Fruit fly (Drosophila melanogaster) whole organism, pupa: ENCODE data around the gene CG42271.

Experiments
- CG10348 ChIP-seq: fragments of 200-800 bp; sonication (Bioruptor generic); IDR thresholded peaks from 2 replicates; pipeline ENCODE4 v1.3.6; 2022; ENCODE audit warnings: missing biosample characterization, missing genetic modification characterization
- CG12605 ChIP-seq: fragments of 200-800 bp; sonication (Bioruptor generic); IDR thresholded peaks from 2 replicates; pipeline ENCODE4 v1.3.6; 2022; ENCODE audit warnings: missing biosample characterization, missing genetic modification characterization
- CG13204 ChIP-seq: fragments of 200-800 bp; sonication (Bioruptor generic); optimal IDR thresholded peaks from 2 replicates; lab custom pipeline; 2018; ENCODE audit warnings: missing biosample characterization, mild to moderate bottlenecking, missing genetic modification characterization, moderate library complexity
- CG14655 ChIP-seq: fragments of 200-800 bp; sonication (Bioruptor generic); optimal IDR thresholded peaks from 3 replicates; lab custom pipeline; 2017; ENCODE audit warnings: mild to moderate bottlenecking, missing biosample characterization, missing genetic modification reagents, missing genetic modification characterization
- CG15710 ChIP-seq: fragments of 200-800 bp; sonication (Bioruptor generic); optimal IDR thresholded peaks from 2 replicates; lab custom pipeline; 2018; ENCODE audit warnings: missing biosample characterization, mild to moderate bottlenecking, missing genetic modification characterization, moderate library complexity
- CG17806 ChIP-seq: fragments of 200-800 bp; sonication (Bioruptor generic); optimal IDR thresholded peaks from 2 replicates; lab custom pipeline; 2018; ENCODE audit warnings: missing biosample characterization, mild to moderate bottlenecking, missing genetic modification characterization, moderate library complexity
- CG32121 ChIP-seq: fragments of 200-800 bp; sonication (Bioruptor generic); IDR thresholded peaks from 2 replicates; pipeline ENCODE4 v1.3.6; 2022; ENCODE audit warnings: missing biosample characterization, missing genetic modification characterization
- CG34367 ChIP-seq: fragments of 200-800 bp; sonication (Bioruptor generic); optimal IDR thresholded peaks from 2 replicates; lab custom pipeline; 2018; ENCODE audit warnings: missing biosample characterization, mild to moderate bottlenecking, missing genetic modification characterization
- CG4496 ChIP-seq: fragments of 200-800 bp; sonication (Bioruptor generic); IDR thresholded peaks from 3 replicates; pipeline ENCODE4 v1.3.6; 2022; ENCODE audit warnings: missing biosample characterization, missing genetic modification characterization
- CG8159 ChIP-seq: fragments of 200-800 bp; sonication (Bioruptor generic); optimal IDR thresholded peaks from 3 replicates; lab custom pipeline; 2018; ENCODE audit warnings: missing biosample characterization, mild to moderate bottlenecking, missing genetic modification characterization, moderate library complexity
- CG8301 ChIP-seq: fragments of 200-800 bp; sonication (Bioruptor generic); optimal IDR thresholded peaks from 2 replicates; lab custom pipeline; 2018; ENCODE audit warnings: missing biosample characterization, mild to moderate bottlenecking, missing genetic modification characterization
- CG9948 ChIP-seq: fragments of 200-800 bp; sonication (Bioruptor generic); optimal IDR thresholded peaks from 2 replicates; lab custom pipeline; 2018; ENCODE audit warnings: missing biosample characterization, mild to moderate bottlenecking, missing genetic modification characterization, moderate library complexity
- D1 ChIP-seq: fragments of 200-800 bp; sonication (Bioruptor generic); optimal IDR thresholded peaks from 2 replicates; lab custom pipeline; 2018; ENCODE audit warnings: missing biosample characterization, mild to moderate bottlenecking, missing genetic modification characterization, moderate library complexity
- EcR ChIP-seq: fragments of 200-800 bp; sonication (Bioruptor generic); optimal IDR thresholded peaks from 3 replicates; lab custom pipeline; 2019; ENCODE audit warnings: missing biosample characterization, missing genetic modification characterization, mild to moderate bottlenecking, moderate library complexity, missing genetic modification reagents
- Ets98B ChIP-seq: fragments of 200-800 bp; sonication (Bioruptor generic); IDR thresholded peaks from 2 replicates; pipeline ENCODE4 v1.3.6; 2022; ENCODE audit warnings: missing biosample characterization, missing genetic modification characterization
- Pif1A ChIP-seq: fragments of 200-800 bp; sonication (Bioruptor generic); optimal IDR thresholded peaks from 3 replicates; lab custom pipeline; 2016; ENCODE audit warnings: missing biosample characterization, missing genetic modification characterization
- Pif1B ChIP-seq: fragments of 200-800 bp; sonication (Bioruptor generic); optimal IDR thresholded peaks from 3 replicates; lab custom pipeline; 2016; ENCODE audit warnings: missing biosample characterization, missing genetic modification characterization
- Snoo ChIP-seq: fragments of 200-800 bp; sonication (Bioruptor generic); optimal IDR thresholded peaks from 3 replicates; lab custom pipeline; 2017; ENCODE audit warnings: missing biosample characterization, mild to moderate bottlenecking, missing genetic modification characterization, inconsistent platforms
- fd96Ca ChIP-seq: fragments of 200-800 bp; sonication (Bioruptor generic); IDR thresholded peaks from 3 replicates; pipeline ENCODE4 v1.3.6; 2022; ENCODE audit warnings: missing biosample characterization, missing genetic modification characterization
- gl ChIP-seq: fragments of 200-800 bp; sonication (Bioruptor generic); optimal IDR thresholded peaks from 2 replicates; lab custom pipeline; 2018; ENCODE audit warnings: missing biosample characterization, mild to moderate bottlenecking, missing genetic modification characterization
- rn ChIP-seq: fragments of 200-800 bp; sonication (Bioruptor generic); IDR thresholded peaks from 2 replicates; pipeline ENCODE4 v1.3.6; 2022; ENCODE audit warnings: missing biosample characterization, missing genetic modification characterization

The CG42271 gene

DNA sequence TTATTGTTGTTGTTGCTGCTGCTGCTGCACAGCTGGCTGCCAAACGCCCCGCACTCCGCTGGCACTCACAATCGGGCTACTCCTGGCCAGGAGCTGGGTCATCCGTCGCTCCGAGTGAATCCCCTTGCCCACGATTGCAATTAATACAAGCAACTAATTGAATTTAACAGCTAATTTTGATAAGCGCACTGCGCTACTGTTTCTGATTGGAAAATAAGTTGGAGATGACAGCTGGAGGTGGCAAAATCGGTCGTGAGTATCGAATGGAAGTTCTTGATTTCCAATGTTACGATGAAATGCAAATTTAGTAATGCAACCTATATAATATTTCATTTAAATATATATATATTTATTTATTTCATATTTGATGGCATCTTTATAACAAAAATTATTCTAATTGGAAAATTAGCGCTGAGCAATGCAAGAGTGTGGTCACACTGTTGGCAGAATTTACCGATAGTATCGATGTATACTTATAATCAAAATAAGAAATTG lies at the start of gene CG42271:
CG42271 (minus strand) TSS at position 224 of the 495 bp plus-strand sequence.
- TF ChIP-seq Pif1B (GFP tag; lab: Kevin White, UChicago) (no peak), CG9948 (no peak), CG10348 (no peak), gl (tag; lab: Kevin White, UChicago) (no peak), CG8301 (no peak), fd96Ca (GFP tag; lab: Robert Waterston, UW) (no peak), CG8159 (no peak), CG15710 (peak; percentile 28), CG12605 (GFP tag; lab: Robert Waterston, UW) (no peak), CG32121 (GFP tag; lab: Robert Waterston, UW) (no peak), CG34367 (tag; lab: Kevin White, UChicago) (no peak), rn (GFP tag; lab: Robert Waterston, UW) (no peak), Snoo (tag; lab: Kevin White, UChicago) (peak; percentile 8), CG17806 (tag; lab: Kevin White, UChicago) (peak; percentile 9), Pif1A (GFP tag; lab: Kevin White, UChicago) (no peak), CG4496 (no peak), Ets98B (GFP tag; lab: Robert Waterston, UW) (no peak), D1 (tag; lab: Kevin White, UChicago) (no peak), CG13204 (GFP tag; lab: Kevin White, UChicago) (no peak), EcR (no peak), CG14655 (GFP tag; lab: Kevin White, UChicago) (no peak)
- TF ChIP-seq, all 21 proteins: peak for 3

DNA sequence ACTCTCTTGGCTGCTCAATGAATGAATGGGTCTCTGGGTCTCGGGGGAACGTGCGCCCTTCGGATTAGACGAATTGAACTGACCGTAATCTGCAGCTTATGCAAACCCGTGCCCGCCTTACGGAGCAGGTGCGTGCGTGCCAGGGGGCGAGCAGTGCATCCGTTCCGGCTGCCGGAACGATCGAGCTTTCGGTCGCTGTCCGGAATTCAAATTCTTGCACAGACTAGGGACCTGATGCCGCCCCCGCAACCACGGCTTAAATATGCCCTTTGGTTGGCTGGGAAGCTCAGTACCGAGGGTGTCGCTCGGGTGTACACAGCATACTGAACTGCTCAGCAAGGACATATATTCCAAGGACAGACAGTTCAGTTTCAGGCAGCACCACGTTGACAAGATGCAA lies 43.6 kb upstream of the CG42271 start, which contains the start of gene Muc12Ea:
Muc12Ea (plus strand) TSS at position 301 of the 400 bp plus-strand sequence.
- TF ChIP-seq CG17806 (tag; lab: Kevin White, UChicago): no peak
- TF ChIP-seq rn (GFP tag; lab: Robert Waterston, UW): no peak
- TF ChIP-seq fd96Ca (GFP tag; lab: Robert Waterston, UW): no peak
- no peak for TF ChIP-seq CG8301
- TF ChIP-seq CG10348: no peak

DNA sequence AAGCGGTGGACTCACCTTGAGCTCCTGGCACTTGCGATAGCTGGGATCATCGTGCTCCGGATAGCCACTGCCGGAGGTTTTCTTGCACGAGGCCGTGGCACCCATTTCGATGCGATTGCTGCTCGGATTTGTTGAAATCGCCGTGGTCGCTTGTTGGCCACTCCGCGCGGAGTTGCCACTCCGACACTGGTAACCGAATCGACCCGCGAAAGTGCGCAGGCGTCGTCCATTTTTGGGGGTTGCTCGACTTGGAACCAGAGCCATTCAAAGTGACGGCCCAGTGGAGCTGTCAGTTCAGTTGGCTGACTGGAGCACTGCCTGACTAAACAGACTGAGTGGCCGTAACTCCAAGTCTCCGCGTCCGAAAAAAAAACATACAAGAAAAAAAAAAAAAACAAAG lies 32.2 kb upstream of the CG42271 start, which contains the start of the genes CG13404 and na:
CG13404 (minus strand) TSS at position 176 of the 400 bp plus-strand sequence.
na (plus strand) TSS at position 293 of the 400 bp plus-strand sequence.
- no peak for TF ChIP-seq CG12605 (GFP tag; lab: Robert Waterston, UW)
- no peak for TF ChIP-seq CG34367 (tag; lab: Kevin White, UChicago)
- TF ChIP-seq Ets98B (GFP tag; lab: Robert Waterston, UW): no peak
- TF ChIP-seq, all 21 proteins: peak for 0

DNA sequence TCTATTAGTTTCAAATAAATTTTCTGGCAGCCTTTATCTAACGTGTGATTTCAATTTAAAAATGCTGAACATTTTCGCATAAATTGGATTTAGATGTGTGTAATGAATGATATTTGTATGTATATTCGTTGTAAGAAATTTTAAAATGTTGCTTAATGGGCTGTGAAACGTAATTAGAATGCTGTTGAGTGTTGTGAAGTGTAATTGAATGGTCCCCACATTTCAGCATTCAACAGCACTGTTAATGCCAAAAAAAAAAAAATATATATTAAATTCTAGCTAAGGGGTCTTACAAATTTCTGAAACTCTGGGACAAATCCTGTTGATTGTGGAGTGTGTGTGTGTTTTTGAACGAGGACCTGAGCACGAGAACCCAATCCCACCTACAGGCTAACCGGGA lies 31.3 kb upstream of the CG42271 start:
- TF ChIP-seq Ets98B (GFP tag; lab: Robert Waterston, UW): no peak
- no peak for TF ChIP-seq CG13204 (GFP tag; lab: Kevin White, UChicago)
- no peak for TF ChIP-seq CG10348

DNA sequence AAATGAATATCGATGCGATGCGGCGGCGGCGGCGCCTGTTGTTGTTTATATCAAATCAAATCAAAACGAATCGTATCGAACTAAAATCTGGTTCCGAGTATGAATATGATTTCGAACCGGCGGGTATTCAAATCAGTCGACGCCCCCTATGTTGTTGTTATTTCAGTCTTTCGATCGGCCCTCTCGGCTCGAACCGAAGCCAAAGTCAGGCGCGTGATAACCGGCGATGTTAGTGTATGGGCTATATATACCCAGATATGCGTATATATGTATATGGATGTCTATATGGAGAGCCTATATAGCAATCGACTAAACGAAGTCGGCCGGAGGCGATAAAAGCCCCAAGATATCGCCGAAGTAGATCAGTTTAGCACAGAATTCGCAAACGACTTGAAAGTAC lies 27.0 kb upstream of the CG42271 start, which contains the start of the genes CG46317 and Tat:
CG46317 (plus strand) TSS at position 361 of the 400 bp plus-strand sequence.
Tat (plus strand) TSS at position 361 of the 400 bp plus-strand sequence.
- no peak for TF ChIP-seq CG12605 (GFP tag; lab: Robert Waterston, UW)
- no peak for TF ChIP-seq Pif1B (GFP tag; lab: Kevin White, UChicago)
- no peak for TF ChIP-seq CG8301
- no peak for TF ChIP-seq CG15710
- TF ChIP-seq gl (tag; lab: Kevin White, UChicago): no peak
- no peak for TF ChIP-seq CG34367 (tag; lab: Kevin White, UChicago)
- no peak for TF ChIP-seq D1 (tag; lab: Kevin White, UChicago)
- no peak for TF ChIP-seq fd96Ca (GFP tag; lab: Robert Waterston, UW)
- TF ChIP-seq CG9948: no peak
- TF ChIP-seq CG4496: no peak
- TF ChIP-seq CG32121 (GFP tag; lab: Robert Waterston, UW): no peak
- TF ChIP-seq rn (GFP tag; lab: Robert Waterston, UW): no peak
- TF ChIP-seq Ets98B (GFP tag; lab: Robert Waterston, UW): no peak
- TF ChIP-seq CG10348: no peak
- TF ChIP-seq CG17806 (tag; lab: Kevin White, UChicago): no peak
- no peak for TF ChIP-seq CG8159
- TF ChIP-seq Pif1A (GFP tag; lab: Kevin White, UChicago): no peak
- TF ChIP-seq CG13204 (GFP tag; lab: Kevin White, UChicago): no peak
- TF ChIP-seq CG14655 (GFP tag; lab: Kevin White, UChicago): no peak

DNA sequence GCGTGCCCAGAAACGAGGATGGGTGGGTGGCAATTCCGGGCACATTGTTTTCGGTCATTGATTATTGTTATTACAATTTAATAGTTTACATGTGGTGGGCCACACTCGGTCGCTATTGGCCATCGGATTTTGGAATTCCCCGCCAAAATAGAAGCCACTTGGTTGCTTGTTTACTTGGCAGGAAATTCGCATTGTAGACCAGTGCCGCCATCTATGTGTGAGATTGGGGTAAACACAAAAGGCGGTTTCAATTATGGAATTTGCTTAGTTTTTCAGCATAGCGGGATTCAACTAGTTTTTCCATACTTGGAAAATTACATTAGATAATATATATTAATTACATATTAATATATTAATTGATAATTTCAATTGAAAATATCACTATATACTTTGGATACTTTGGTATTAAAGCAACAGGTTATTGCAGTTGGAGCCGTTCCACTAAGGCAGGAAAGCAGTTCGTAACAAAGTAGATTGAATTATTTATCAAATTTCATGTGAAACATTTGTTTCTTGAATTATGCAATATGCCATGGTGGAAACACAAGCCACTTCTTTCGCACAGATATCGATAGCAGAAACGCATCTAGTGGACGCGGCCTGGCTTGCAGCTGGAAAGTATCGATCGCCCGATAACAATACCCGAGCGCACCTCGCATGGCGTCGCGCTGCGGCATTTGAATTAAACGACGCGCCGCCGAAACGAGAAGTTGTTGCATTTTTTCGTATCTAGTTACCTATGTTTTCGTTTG lies 13.3 kb upstream of the CG42271 start, which contains the start of gene mud:
mud (plus strand) TSS at position 698 of the 752 bp plus-strand sequence.
- TF ChIP-seq CG17806 (tag; lab: Kevin White, UChicago) (peak; percentile 8), CG13204 (GFP tag; lab: Kevin White, UChicago) (no peak), CG32121 (GFP tag; lab: Robert Waterston, UW) (no peak), D1 (tag; lab: Kevin White, UChicago) (peak; percentile 21), CG10348 (no peak), CG12605 (GFP tag; lab: Robert Waterston, UW) (no peak), CG15710 (no peak), CG4496 (no peak; the same call in 2 of the 3 replicates), Snoo (tag; lab: Kevin White, UChicago) (no peak), Pif1A (GFP tag; lab: Kevin White, UChicago) (no peak), fd96Ca (GFP tag; lab: Robert Waterston, UW) (peak; percentile 31; the same call in 1 of the 3 replicates), CG14655 (GFP tag; lab: Kevin White, UChicago) (no peak), EcR (no peak), Pif1B (GFP tag; lab: Kevin White, UChicago) (no peak)
